Fruit fly (Drosophila melanogaster) whole organism, larva: ENCODE data around the gene obst-I.

Experiments
- noc ChIP-seq: fragments of 200-800 bp; sonication (Bioruptor generic); optimal IDR thresholded peaks from 3 replicates; lab custom pipeline; 2019; ENCODE audit warnings: missing biosample characterization, mild to moderate bottlenecking, missing genetic modification characterization, moderate library complexity

obst-I gene

DNA sequence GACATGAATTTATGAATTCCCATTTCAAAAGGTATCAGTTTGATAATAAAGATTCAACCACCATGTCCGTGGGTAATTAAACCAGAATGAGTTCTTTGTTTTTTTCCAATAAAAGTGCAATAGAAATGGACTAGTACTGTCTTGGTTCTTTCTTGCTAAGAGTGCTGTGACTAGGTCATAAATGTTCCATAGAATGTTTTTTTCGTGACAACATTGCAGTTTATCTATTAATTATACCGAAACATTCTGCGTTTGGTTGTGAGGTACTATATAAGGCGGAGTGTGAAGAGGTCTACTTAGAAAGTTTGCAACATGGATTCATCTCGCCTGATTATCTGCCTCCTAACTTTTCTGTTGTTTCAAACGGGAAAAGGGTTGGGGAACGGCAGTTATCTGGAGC lies at the start of gene obst-I:
obst-I (plus strand) TSS at position 301 of the 400 bp plus-strand sequence.
- no peak for TF ChIP-seq noc (tag; lab: Kevin White, UChicago)

DNA sequence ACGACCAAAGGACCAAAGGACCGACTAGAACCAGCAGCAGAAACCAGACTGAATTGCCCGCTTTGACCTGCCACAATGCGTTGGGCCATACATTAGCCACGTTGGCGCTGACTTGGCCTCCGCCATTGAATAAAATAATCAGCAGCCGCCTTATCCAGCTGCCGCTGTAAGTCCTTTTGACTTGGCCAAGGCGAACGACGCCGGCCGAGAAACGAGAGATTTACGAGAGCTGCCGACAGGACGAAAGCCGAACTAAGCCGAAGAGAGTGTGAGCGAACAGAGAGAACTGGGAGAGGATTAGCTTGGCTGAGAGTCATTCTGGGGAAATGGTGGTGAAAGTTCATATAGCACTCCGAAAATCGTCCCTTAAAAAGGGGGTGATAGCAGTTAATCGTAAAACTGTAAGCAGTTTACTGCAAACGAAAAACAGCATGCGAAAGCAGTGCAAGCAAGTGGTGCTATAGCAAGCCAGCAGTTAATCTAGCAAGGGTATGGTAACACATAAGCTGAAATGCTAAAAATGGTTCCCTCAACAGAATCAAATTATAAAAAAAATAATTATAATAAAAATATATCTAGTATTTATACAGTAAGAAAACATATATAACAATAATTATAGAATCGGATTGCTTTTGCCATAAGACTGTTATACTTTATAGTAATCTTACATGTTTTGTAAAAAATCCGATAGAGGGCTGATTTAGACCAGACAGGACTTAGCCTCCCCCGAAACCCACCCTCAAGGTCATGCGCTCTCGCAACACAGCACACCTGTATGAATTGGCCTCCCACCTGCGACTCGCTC lies 39.1 kb upstream of the obst-I start:
- TF ChIP-seq noc (tag; lab: Kevin White, UChicago) = no peak

DNA sequence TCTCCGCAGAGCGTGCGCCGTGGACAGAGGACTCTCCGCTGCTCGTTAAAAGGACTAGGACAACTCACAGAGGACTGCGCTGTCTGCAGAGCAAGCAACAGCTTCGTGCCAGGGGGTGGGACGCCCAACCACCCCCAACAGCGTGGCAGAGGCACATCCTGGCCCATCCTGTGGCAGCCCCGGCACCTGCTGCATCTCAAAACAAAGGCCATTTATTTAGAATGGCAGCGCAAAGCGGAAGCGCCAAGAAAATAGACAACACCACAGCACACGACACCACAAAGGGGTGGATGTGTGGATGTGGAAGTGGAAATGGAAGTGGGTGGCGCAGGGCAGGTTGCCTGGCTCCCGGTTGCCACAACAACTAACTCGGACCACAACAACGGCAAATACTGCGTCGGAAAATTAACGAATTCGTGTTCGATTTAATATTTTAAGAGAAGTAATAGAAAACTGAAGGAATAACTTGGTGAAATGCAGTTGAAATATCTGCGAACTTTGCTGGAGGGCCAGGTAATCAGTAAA lies 38.4 kb upstream of the obst-I start, which contains the start of gene Oseg2:
Oseg2 (plus strand) TSS at position 475 of the 525 bp plus-strand sequence.
- TF ChIP-seq noc (tag; lab: Kevin White, UChicago) = no peak

DNA sequence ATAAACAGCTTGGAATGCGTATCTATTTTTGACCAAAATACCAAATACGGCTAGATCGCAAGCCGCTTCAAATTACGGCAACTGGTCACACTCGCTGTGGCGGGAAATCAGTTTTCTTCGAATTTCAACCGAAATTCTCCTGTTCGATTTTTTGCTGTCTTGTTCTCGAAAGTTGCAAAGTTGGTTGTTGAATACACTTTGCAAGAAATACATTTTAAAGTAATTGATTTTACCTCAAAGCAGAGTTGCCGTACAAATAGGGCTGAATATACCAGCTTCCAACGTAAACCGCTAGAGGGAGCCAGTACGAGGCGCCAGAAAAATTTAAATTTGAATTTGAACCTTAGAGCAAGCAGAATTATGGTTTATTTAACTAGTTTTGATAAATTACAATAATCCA lies 30.6 kb upstream of the obst-I start, which contains the start of gene CG9018:
CG9018 (minus strand) TSS at position 43 of the 400 bp plus-strand sequence.
- no peak for TF ChIP-seq noc (tag; lab: Kevin White, UChicago)

DNA sequence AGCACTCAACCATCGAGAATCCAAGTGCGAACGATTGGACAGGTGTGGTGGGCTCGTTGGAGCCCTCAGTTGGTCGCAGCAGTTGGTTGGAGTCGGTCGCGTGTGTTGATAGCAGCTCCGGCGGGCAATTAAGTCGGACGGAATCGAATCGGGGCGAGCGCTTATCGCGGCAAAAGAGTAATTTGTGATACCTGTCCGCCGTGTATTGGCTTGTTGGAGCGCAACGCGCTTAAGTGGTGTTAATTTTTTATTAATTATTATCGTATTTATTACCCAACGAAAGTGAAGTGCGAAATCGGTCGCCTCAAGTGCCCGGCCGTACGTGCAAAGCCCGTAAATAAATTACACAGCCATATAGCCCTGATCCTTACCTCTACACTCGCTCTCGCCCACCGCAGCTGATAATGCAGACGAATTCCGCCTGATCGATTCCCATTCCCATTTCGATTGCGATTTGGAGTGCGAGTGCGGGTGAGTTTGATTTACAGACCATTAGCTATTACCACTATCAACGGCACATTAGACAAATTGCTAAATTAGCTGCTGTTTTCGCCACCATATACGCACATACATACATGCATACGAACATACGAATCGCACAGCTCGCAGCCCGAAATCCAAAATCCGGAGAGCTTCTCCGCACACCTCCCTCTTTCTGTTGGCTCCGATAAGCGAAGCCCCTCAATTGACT lies 30.0 kb upstream of the obst-I start, which contains the start of gene ACXD:
ACXD (plus strand) TSS at position 66 of the 691 bp plus-strand sequence.
- TF ChIP-seq noc (tag; lab: Kevin White, UChicago) = peak; percentile 87

DNA sequence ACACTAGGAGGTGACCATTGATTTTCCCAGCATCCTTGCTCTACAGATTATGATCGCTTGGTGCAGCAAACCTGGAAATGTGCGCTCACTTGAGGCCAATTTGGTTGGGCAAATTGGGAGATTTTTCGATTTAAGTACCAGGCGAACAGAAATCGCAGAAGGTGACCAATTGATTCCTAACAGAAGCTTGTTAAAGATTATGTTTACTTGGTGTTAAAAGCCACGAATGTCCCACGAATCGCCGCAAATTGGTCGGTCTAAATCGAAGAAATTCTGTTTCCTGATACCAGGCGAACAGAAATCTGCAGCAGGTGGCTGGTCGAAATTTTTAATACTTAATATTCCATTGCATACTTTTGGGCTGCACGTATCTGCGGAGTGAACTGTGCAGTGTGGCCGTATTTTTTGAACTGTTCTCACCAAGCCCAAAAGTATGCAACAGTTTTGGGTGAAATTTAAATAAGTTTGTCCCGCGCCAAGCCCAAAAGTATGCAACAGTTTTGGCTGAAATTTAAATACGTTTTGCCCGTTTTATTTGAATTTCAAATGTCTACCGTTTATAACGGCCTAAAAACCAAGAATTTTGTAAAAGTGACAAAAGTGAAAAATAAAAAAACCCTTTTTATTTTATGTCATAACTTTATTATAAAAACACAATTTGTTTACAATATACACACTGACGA lies 23.7 kb upstream of the obst-I start, which contains the start of gene CG32301:
CG32301 (plus strand) TSS at position 633 of the 683 bp plus-strand sequence.
- no peak for TF ChIP-seq noc (tag; lab: Kevin White, UChicago)

DNA sequence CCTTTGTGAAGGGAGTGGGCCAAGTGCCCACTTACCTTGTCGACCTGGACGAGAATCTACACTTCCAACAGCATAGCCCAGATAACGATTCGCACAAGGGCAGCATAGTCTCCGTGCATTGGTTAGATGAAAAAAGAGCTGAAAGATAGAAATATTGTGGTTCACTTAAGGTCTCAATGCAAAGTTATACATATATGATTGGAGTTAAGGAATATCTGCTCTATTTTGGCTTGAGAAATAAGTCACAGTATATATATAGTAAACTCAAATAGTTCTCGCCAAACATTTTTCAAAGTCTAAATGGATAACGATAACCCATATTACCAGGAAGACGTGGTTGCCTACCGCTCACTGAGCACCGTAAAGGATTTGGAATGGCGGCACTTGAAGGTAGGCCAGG lies 19.3 kb upstream of the obst-I start, which contains the start of gene CG32305:
CG32305 (plus strand) TSS at position 301 of the 400 bp plus-strand sequence.
- TF ChIP-seq noc (tag; lab: Kevin White, UChicago) = no peak

DNA sequence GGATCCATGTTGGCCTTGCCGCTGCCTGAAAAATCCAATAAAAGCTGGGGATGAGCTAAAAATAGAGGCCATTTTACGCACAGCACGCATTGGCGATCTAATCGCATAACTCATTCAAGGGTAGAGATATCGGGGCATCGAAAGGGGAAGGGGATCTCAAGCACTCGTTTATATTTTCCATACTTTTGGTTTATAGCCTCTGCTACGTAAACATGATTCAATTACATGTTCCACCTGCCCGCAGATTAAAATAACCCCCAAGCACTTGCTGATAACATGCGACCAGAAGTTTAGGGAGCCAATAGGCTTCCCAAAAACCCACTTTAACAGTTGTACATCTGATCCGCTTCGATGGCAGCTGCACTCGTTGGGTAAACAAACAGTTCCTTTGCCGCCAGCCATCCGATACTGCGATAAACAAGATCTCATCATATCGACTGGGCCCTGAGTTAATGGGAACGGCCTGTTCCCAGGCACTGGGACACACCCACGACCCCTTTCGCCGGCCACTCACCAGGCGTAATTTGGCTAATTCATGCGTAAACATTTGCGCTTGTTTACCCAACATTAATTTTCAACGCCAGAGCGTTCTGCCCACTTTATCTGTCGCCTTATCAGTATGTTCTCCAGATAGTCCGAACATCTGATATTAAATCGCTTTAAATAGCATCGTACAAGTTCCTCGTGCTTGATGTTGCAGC lies 13.5 kb upstream of the obst-I start:
- peak; percentile 26 for TF ChIP-seq noc (tag; lab: Kevin White, UChicago)

DNA sequence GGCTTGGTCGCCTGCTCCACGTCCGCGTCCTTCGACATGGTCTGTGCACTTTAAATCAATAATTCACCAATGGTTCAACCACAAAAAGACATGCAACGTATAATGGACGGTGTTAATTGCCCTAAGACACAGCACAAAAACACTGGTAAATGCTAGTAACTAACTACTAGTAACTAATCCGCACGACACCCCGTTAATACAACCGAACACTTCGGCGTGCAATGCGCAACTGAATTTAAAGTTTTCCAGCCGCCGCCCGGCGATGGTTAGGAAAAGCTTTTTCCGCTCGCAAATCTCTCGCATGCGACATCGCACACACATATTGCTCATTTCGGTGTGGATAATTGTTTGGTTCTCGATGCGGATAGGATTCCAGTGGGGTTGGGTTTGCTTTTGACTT lies 11.9 kb upstream of the obst-I start:
- no peak for TF ChIP-seq noc (tag; lab: Kevin White, UChicago)

DNA sequence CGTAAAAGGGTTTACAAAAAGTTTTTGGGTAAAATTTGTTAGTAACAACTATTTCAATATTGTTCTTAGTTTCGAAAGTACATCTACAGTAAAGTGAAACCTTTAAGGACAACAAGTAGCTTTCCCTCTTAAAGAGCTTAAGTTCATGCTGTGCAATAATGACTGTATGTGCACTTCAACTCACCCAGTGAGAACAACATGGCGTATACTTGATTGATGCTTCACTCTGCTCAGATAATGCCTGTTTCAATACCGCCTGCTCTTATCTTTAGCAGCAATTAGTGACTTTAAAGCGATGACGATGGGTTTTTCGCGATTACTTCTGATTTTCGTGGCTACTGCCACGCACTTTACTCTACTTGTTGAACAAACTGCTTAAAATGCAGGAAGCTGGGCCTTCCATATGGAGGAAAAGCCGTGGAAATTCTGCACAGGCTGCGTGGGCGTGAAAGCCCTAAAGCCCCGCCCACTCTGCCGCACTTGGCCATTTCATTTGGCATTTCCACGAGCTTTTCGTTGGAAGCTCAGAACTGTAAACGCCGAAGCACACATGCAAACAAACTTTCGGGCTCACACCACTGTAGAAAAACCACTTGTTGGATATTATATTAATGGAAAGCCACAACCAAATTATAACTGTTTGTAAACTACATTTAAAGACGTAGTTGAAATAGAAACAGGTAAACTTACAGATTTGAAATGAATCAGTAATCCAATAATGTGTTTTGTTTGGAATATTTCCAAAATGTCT lies 11.1 kb upstream of the obst-I start:
- TF ChIP-seq noc (tag; lab: Kevin White, UChicago) = no peak

DNA sequence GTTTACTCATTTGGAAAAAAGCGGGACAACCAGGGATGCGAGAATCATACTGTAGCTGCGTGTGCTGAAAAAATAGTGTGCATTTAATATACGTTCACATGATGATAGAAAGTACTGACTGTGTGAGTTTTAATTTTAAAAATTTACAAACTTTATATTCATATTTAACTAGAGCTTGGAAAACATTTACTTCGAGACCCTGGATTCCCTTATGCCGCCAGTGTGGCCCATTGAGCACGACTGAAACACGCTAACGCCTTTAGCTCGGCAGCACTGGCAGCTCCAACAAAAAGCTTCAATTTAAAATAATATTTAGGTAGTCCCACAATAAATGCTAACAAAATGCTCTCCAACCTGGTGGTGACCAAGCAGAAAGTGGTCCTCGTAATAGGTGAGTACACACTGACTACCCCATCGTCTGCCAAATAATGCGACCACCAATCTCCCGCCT lies 10.2 kb upstream of the obst-I start, which contains the start of the genes CG1275 and Elp5:
CG1275 (minus strand) TSS at position 12 of the 451 bp plus-strand sequence.
Elp5 (plus strand) TSS at position 45 of the 451 bp plus-strand sequence.
- peak; percentile 91 for TF ChIP-seq noc (tag; lab: Kevin White, UChicago)

DNA sequence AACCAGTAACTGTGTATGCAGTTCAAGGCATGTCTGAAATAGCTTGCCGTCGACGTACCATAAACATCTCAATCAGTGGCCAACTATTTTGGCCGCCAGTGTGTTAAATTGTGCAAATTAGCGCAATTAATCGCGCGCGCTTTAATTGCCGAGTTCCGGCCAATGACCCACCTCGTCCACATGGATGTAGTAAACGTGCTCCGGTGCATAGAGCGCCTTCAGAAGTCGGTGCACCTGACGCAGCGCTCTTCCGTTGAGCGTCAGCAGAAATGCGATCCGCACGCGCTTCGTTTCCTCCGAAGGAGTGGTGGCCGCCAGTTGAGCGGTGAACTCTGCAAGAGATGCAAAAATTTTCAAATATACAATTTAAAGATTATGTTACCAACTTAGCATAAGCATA lies 6.4 kb upstream of the obst-I start:
- no peak for TF ChIP-seq noc (tag; lab: Kevin White, UChicago)

DNA sequence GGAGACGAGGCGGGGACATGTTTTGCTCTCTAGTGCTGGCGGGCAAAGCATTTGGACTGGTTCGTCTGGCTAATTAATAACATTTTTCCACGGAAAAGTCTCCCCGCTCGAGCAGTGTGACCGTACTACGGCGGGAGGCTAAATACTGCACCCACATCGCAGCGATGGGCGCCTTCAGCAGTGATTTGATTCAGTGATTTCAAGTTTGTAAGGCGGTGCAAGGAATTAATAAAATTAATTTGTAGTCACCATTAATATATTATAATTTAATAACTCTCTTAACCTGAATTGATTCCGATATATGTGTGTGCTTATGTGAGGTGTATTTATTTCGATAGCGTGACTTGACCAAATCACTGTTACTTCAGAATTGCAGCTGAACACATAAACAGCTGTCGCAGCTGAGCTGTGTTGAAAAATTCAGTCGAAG lies 5.1 kb upstream of the obst-I start, which contains the start of the genes oxt and CG13807:
oxt (minus strand) TSS at position 150 of the 430 bp plus-strand sequence.
CG13807 (plus strand) TSS at position 405 of the 430 bp plus-strand sequence.
- TF ChIP-seq noc (tag; lab: Kevin White, UChicago) = peak; percentile 78
